Worm (Caenorhabditis elegans): Measurements from ENCODE around the gene selt-1.2.
A peak's percentile ranks its signal among the peaks of the same experiment; 100 is the strongest.

Gene selt-1.2

DNA sequence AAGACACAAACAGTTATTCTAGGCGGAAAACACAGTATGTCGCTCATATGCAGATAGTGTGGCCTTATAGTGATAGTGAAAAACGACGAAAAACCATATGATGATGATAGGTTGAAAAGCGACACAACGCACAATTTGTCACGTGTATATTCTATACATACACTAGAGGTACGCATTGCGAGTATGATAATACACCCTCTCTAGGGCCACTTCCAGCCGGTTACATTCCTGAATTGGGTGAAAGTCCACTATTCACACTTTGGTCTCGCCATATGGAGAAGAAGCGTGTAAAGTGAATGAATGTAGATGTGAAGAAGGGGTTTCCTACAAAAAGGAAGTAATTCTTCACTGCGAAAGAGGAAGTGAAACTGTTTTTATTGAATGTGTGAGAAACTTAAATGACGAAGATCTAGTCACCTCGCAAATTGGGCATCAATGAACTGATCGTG, 17.7 kb downstream of the selt-1.2 start (continued):
- no peak for TF ChIP-seq egl-5 (tag; optimal IDR thresholded peaks at IDR 0.05)

DNA sequence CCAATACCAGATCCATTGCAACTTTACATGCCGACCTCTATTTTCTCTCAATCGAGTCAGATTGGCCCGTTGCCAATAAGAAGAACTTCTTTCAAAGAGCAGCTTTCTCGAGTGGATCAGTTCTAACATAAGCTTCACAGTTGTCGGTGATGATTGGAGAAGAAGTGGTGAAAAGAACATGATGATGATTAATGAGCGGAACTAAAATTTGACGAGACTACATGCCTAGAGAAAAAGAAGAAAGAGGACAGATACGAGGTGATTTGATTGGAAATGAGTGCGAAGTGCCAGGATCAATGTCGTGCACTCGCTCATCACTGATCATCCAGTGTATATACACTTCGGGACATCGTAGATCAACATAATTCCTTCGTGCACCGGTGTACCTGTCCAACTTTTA, 19.5 kb downstream of the selt-1.2 start:
- no peak for TF ChIP-seq tbx-2 (tag; optimal IDR thresholded peaks at IDR 0.05)
- no peak for TF ChIP-seq aly-2 (tag; optimal IDR thresholded peaks at IDR 0.05)
- TF ChIP-seq nhr-67 (tag; optimal IDR thresholded peaks at IDR 0.05) = no peak
- no peak for TF ChIP-seq ZK546.5 (tag; optimal IDR thresholded peaks at IDR 0.05)
- no peak for TF ChIP-seq nhr-77 (tag; optimal IDR thresholded peaks at IDR 0.05)
- TF ChIP-seq ztf-11 (tag; optimal IDR thresholded peaks at IDR 0.05) = no peak
- no peak for TF ChIP-seq nhr-237 (tag; optimal IDR thresholded peaks at IDR 0.05)
- no peak for TF ChIP-seq nhr-12 (tag; optimal IDR thresholded peaks at IDR 0.05)
- no peak for TF ChIP-seq egl-27 (tag; optimal IDR thresholded peaks at IDR 0.05)
- no peak for TF ChIP-seq zag-1 (tag; optimal IDR thresholded peaks at IDR 0.05)
- no peak for TF ChIP-seq elt-2 (tag; optimal IDR thresholded peaks at IDR 0.05)
- no peak for TF ChIP-seq pqm-1 (tag; optimal IDR thresholded peaks at IDR 0.05)
- TF ChIP-seq egl-5 (tag; optimal IDR thresholded peaks at IDR 0.05) = peak; percentile 71
- no peak for TF ChIP-seq fkh-10 (GFP tag; optimal IDR thresholded peaks at IDR 0.05)
- TF ChIP-seq nhr-76 (tag; optimal IDR thresholded peaks at IDR 0.05) = no peak
- TF ChIP-seq daf-12 (tag; optimal IDR thresholded peaks at IDR 0.05) = no peak
- TF ChIP-seq nhr-25 (tag; optimal IDR thresholded peaks at IDR 0.05) = no peak
- TF ChIP-seq lin-39 (tag; optimal IDR thresholded peaks at IDR 0.05) = peak; percentile 89
- TF ChIP-seq hmg-11 (tag; optimal IDR thresholded peaks at IDR 0.05) = no peak
- TF ChIP-seq fkh-2 (tag; optimal IDR thresholded peaks at IDR 0.05) = no peak
- no peak for TF ChIP-seq eor-1 (tag; optimal IDR thresholded peaks at IDR 0.05)
- TF ChIP-seq sea-2 (GFP tag; optimal IDR thresholded peaks at IDR 0.05) = no peak
- TF ChIP-seq R02D3.7 (tag; optimal IDR thresholded peaks at IDR 0.05) = no peak
- no peak for TF ChIP-seq lsy-12 (tag; optimal IDR thresholded peaks at IDR 0.05)
- TF ChIP-seq skn-1 (tag; optimal IDR thresholded peaks at IDR 0.05) = no peak
- no peak for TF ChIP-seq mdl-1 (tag; optimal IDR thresholded peaks at IDR 0.05)
- no peak for TF ChIP-seq ceh-82 (tag; optimal IDR thresholded peaks at IDR 0.05)
- TF ChIP-seq elt-3 (tag; optimal IDR thresholded peaks at IDR 0.05) = no peak
- TF ChIP-seq unc-62 (GFP tag; optimal IDR thresholded peaks at IDR 0.05) = peak; percentile 92
- no peak for TF ChIP-seq ztf-4 (tag; optimal IDR thresholded peaks at IDR 0.05)
- TF ChIP-seq ama-1 (optimal IDR thresholded peaks at IDR 0.05) = no peak
- TF ChIP-seq elt-1 (tag; optimal IDR thresholded peaks at IDR 0.05) = no peak
- TF ChIP-seq jun-1 (tag; optimal IDR thresholded peaks at IDR 0.05) = no peak
- TF ChIP-seq nhr-23 (tag; optimal IDR thresholded peaks at IDR 0.05) = peak; percentile 61
- no peak for TF ChIP-seq ceh-9 (tag; optimal IDR thresholded peaks at IDR 0.05)
- peak; percentile 61 for TF ChIP-seq nfya-1 (tag; optimal IDR thresholded peaks at IDR 0.05; ENCODE audit: insufficient read depth)
- TF ChIP-seq nhr-43 (tag; optimal IDR thresholded peaks at IDR 0.05; ENCODE audit: poor library complexity, severe bottlenecking) = peak; percentile 39
- no peak for TF ChIP-seq ceh-16 (tag; optimal IDR thresholded peaks at IDR 0.05)
- no peak for TF ChIP-seq unc-39 (tag; optimal IDR thresholded peaks at IDR 0.05)
- no peak for TF ChIP-seq nhr-28 (tag; optimal IDR thresholded peaks at IDR 0.05)
- TF ChIP-seq snpc-4 (tag; optimal IDR thresholded peaks at IDR 0.05) = no peak
- TF ChIP-seq nhr-11 (tag; optimal IDR thresholded peaks at IDR 0.05) = peak; percentile 72
- no peak for TF ChIP-seq mml-1 (tag; optimal IDR thresholded peaks at IDR 0.05)
- peak; percentile 25 for TF ChIP-seq ceh-28 (tag; optimal IDR thresholded peaks at IDR 0.05)
- no peak for TF ChIP-seq pha-4 (tag; optimal IDR thresholded peaks at IDR 0.05)
- TF ChIP-seq lin-15B (tag; optimal IDR thresholded peaks at IDR 0.05) = no peak
- no peak for TF ChIP-seq fos-1 (tag; optimal IDR thresholded peaks at IDR 0.05)

Data from whole organism, L3 larva.